Worm (Caenorhabditis elegans) whole organism, L4 larva: ENCODE data around the gene epg-3.

Experiments used
- F10B5.3 ChIP-seq: sonication (generic microtip); optimal IDR thresholded peaks from 2 replicates; lab custom pipeline; 2016; ENCODE audit warnings: mild to moderate bottlenecking, missing genetic modification characterization, missing compliant biosample characterization
- F44E2.7 ChIP-seq: fragments of 200-800 bp; sonication (Bioruptor generic); IDR thresholded peaks from 2 replicates; pipeline ENCODE4 v2.1.2; 2022; ENCODE audit warnings: missing genetic modification characterization, missing compliant biosample characterization
- T20F7.1 ChIP-seq: fragments of 200-800 bp; sonication (Bioruptor generic); optimal IDR thresholded peaks from 2 replicates; lab custom pipeline; 2018; ENCODE audit warnings: mild to moderate bottlenecking, missing genetic modification characterization, missing compliant biosample characterization
- T26A8.4 ChIP-seq: fragments of 200-800 bp; sonication (Bioruptor generic); IDR thresholded peaks from 2 replicates; pipeline ENCODE4 v1.3.6; 2022; ENCODE audit warnings: missing genetic modification characterization, missing compliant biosample characterization
- Y105C5A.15 ChIP-seq: fragments of 200-800 bp; sonication (Bioruptor generic); IDR thresholded peaks from 2 replicates; pipeline ENCODE4 v1.3.6; 2022; ENCODE audit warnings: missing genetic modification characterization, missing compliant biosample characterization
- ZK546.5 ChIP-seq, 2 experiments: sonication (generic microtip); optimal IDR thresholded peaks; 2 replicates each; lab custom pipeline; 2017; ENCODE audit warnings: missing biosample characterization in 2 of 2, missing genetic modification characterization in 2 of 2
- aly-2 ChIP-seq: sonication (generic microtip); optimal IDR thresholded peaks from 2 replicates; lab custom pipeline; 2018; ENCODE audit warnings: missing biosample characterization, missing genetic modification characterization
- ama-1 ChIP-seq: fragments of 150-350 bp; optimal IDR thresholded peaks from 2 replicates; lab custom pipeline; 2014; ENCODE audit warnings: inconsistent platforms, mixed read lengths
- attf-4 ChIP-seq: sonication (generic microtip); optimal IDR thresholded peaks from 3 replicates; lab custom pipeline; 2017; ENCODE audit warnings: missing biosample characterization, missing genetic modification characterization
- ceh-28 ChIP-seq: fragments of 150-350 bp; optimal IDR thresholded peaks from 2 replicates; lab custom pipeline; 2014; ENCODE audit warnings: missing biosample characterization, missing genetic modification reagents, missing genetic modification characterization
- ceh-62 ChIP-seq: sonication (generic microtip); optimal IDR thresholded peaks from 2 replicates; lab custom pipeline; 2017; ENCODE audit warnings: missing biosample characterization, missing genetic modification characterization
- ceh-82 ChIP-seq: sonication (generic microtip); optimal IDR thresholded peaks from 2 replicates; lab custom pipeline; 2017; ENCODE audit warnings: missing biosample characterization, missing genetic modification characterization
- cey-2 ChIP-seq: sonication (generic microtip); optimal IDR thresholded peaks from 3 replicates; lab custom pipeline; 2017; ENCODE audit warnings: missing genetic modification characterization, mild to moderate bottlenecking, missing compliant biosample characterization, antibody characterized with exemption, borderline replicate concordance; ENCODE audit not compliant: insufficient read depth
- daf-12 ChIP-seq: fragments of 150-350 bp; optimal IDR thresholded peaks from 2 replicates; lab custom pipeline; 2014; ENCODE audit warnings: missing biosample characterization, missing genetic modification reagents, missing genetic modification characterization
- daf-19 ChIP-seq: fragments of 200-800 bp; sonication (Bioruptor generic); conservative IDR thresholded peaks from 2 replicates; pipeline ENCODE4 v1.3.6; 2022; ENCODE audit warnings: missing genetic modification characterization, missing compliant biosample characterization
- daf-8 ChIP-seq: fragments of 200-800 bp; sonication (Bioruptor generic); IDR thresholded peaks from 2 replicates; pipeline ENCODE4 v1.3.6; 2022; ENCODE audit warnings: missing genetic modification characterization, missing compliant biosample characterization
- dmd-6 ChIP-seq: fragments of 200-800 bp; sonication (Bioruptor generic); IDR thresholded peaks from 2 replicates; pipeline ENCODE4 v1.3.6; 2022; ENCODE audit warnings: missing genetic modification reagents, missing genetic modification characterization, missing compliant biosample characterization
- dmd-8 ChIP-seq: fragments of 200-800 bp; sonication (Bioruptor generic); IDR thresholded peaks from 2 replicates; pipeline ENCODE4 v1.3.6; 2022; ENCODE audit warnings: missing genetic modification characterization, missing compliant biosample characterization
- dmd-9 ChIP-seq: fragments of 200-800 bp; sonication (Bioruptor generic); IDR thresholded peaks from 2 replicates; pipeline ENCODE4 v1.3.6; 2022; ENCODE audit warnings: missing genetic modification reagents, missing genetic modification characterization, missing compliant biosample characterization
- dpl-1 ChIP-seq: fragments of 150-350 bp; optimal IDR thresholded peaks from 2 replicates; lab custom pipeline; 2014; ENCODE audit warnings: missing biosample characterization, missing genetic modification reagents, missing genetic modification characterization
- egl-43 ChIP-seq: fragments of 200-800 bp; sonication (Bioruptor generic); IDR thresholded peaks from 2 replicates; pipeline ENCODE4 v1.3.6; 2022; ENCODE audit warnings: missing genetic modification reagents, missing genetic modification characterization, missing compliant biosample characterization
- fos-1 ChIP-seq: fragments of 150-350 bp; optimal IDR thresholded peaks from 2 replicates; lab custom pipeline; 2014; ENCODE audit warnings: missing biosample characterization, missing genetic modification characterization
- jun-1 ChIP-seq: fragments of 150-350 bp; optimal IDR thresholded peaks from 2 replicates; lab custom pipeline; 2014; ENCODE audit warnings: missing biosample characterization, missing genetic modification reagents, missing genetic modification characterization
- lim-7 ChIP-seq: fragments of 200-800 bp; sonication (Bioruptor generic); IDR thresholded peaks from 2 replicates; pipeline ENCODE4 v1.3.6; 2022; ENCODE audit warnings: missing genetic modification characterization, missing compliant biosample characterization
- lin-1 ChIP-seq: fragments of 200-800 bp; sonication (Bioruptor generic); IDR thresholded peaks from 2 replicates; pipeline ENCODE4 v1.3.6; 2022; ENCODE audit warnings: missing genetic modification reagents, missing genetic modification characterization, missing compliant biosample characterization
- lin-13 ChIP-seq: fragments of 150-350 bp; optimal IDR thresholded peaks from 2 replicates; lab custom pipeline; 2014; ENCODE audit warnings: missing biosample characterization, missing genetic modification reagents, missing genetic modification characterization
- lin-15B ChIP-seq: fragments of 150-350 bp; sonication (generic microtip); optimal IDR thresholded peaks from 3 replicates; lab custom pipeline; 2014; ENCODE audit warnings: missing biosample characterization, missing genetic modification characterization
- lin-29 ChIP-seq: fragments of 200-800 bp; sonication (Bioruptor generic); IDR thresholded peaks from 2 replicates; pipeline ENCODE4 v1.3.6; 2022; ENCODE audit warnings: missing genetic modification reagents, missing genetic modification characterization, missing compliant biosample characterization
- lin-39 ChIP-seq: fragments of 150-350 bp; optimal IDR thresholded peaks from 2 replicates; lab custom pipeline; 2014; ENCODE audit warnings: missing biosample characterization, missing genetic modification reagents, missing genetic modification characterization
- lir-3 ChIP-seq: sonication (generic microtip); optimal IDR thresholded peaks from 2 replicates; lab custom pipeline; 2016; ENCODE audit warnings: mild to moderate bottlenecking, missing genetic modification characterization, missing compliant biosample characterization
- madf-5 ChIP-seq, 2 experiments: fragments of 200-800 bp; sonication (Bioruptor generic); IDR thresholded peaks; 2 replicates each; pipeline ENCODE4 v1.3.6; 2022; ENCODE audit warnings: missing compliant biosample characterization in 2 of 2, missing genetic modification characterization in 2 of 2
- mdl-1 ChIP-seq, 2 experiments: fragments of 150-350 bp in 1 of 2; sonication (generic microtip) in 1 of 2; optimal IDR thresholded peaks; 2 replicates each; lab custom pipeline; 2014 to 2017; ENCODE audit warnings: missing biosample characterization in 2 of 2, missing genetic modification characterization in 2 of 2
- mdt-29 ChIP-seq: fragments of 200-800 bp; sonication (Bioruptor generic); IDR thresholded peaks from 2 replicates; pipeline ENCODE4 v1.3.6; 2022; ENCODE audit warnings: missing genetic modification reagents, missing genetic modification characterization, missing compliant biosample characterization
- nhr-102 ChIP-seq: sonication (generic microtip); optimal IDR thresholded peaks from 2 replicates; lab custom pipeline; 2016; ENCODE audit warnings: mild to moderate bottlenecking, missing genetic modification characterization, moderate library complexity, missing compliant biosample characterization
- nhr-237 ChIP-seq: sonication (generic microtip); optimal IDR thresholded peaks from 2 replicates; lab custom pipeline; 2017; ENCODE audit warnings: missing biosample characterization, missing genetic modification characterization
- nhr-28 ChIP-seq: fragments of 150-350 bp; optimal IDR thresholded peaks from 2 replicates; lab custom pipeline; 2014; ENCODE audit warnings: missing biosample characterization, missing genetic modification characterization
- nhr-41 ChIP-seq: fragments of 200-800 bp; sonication (Bioruptor generic); IDR thresholded peaks from 2 replicates; pipeline ENCODE4 v1.3.6; 2022; ENCODE audit warnings: missing genetic modification reagents, missing genetic modification characterization, missing compliant biosample characterization
- nhr-42 ChIP-seq: fragments of 200-800 bp; sonication (Bioruptor generic); IDR thresholded peaks from 2 replicates; pipeline ENCODE4 v1.3.6; 2022; ENCODE audit warnings: missing genetic modification characterization, missing compliant biosample characterization
- nhr-6 ChIP-seq: fragments of 150-350 bp; optimal IDR thresholded peaks from 2 replicates; lab custom pipeline; 2014; ENCODE audit warnings: missing biosample characterization, missing genetic modification characterization
- nhr-76 ChIP-seq: fragments of 150-350 bp; optimal IDR thresholded peaks from 2 replicates; lab custom pipeline; 2014; ENCODE audit warnings: missing biosample characterization, missing genetic modification characterization
- php-3 ChIP-seq: fragments of 200-800 bp; sonication (Bioruptor generic); IDR thresholded peaks from 2 replicates; pipeline ENCODE4 v1.3.6; 2022; ENCODE audit warnings: missing genetic modification reagents, missing genetic modification characterization, missing compliant biosample characterization
- rbr-2 ChIP-seq: sonication (generic microtip); optimal IDR thresholded peaks from 2 replicates; lab custom pipeline; 2016; ENCODE audit warnings: missing genotype, missing genetic modification characterization, missing compliant biosample characterization
- saeg-2 ChIP-seq: fragments of 200-800 bp; sonication (Bioruptor generic); IDR thresholded peaks from 2 replicates; pipeline ENCODE4 v1.3.6; 2022; ENCODE audit warnings: missing genetic modification reagents, missing genetic modification characterization, missing compliant biosample characterization
- sdz-12 ChIP-seq: fragments of 200-800 bp; sonication (Bioruptor generic); optimal IDR thresholded peaks from 2 replicates; lab custom pipeline; 2018; ENCODE audit warnings: mild to moderate bottlenecking, missing genetic modification characterization, missing compliant biosample characterization
- set-16 ChIP-seq: fragments of 200-800 bp; sonication (Bioruptor generic); IDR thresholded peaks from 2 replicates; pipeline ENCODE4 v1.3.6; 2022; ENCODE audit warnings: missing genetic modification reagents, missing genetic modification characterization, missing compliant biosample characterization
- spr-1 ChIP-seq: sonication (generic microtip); optimal IDR thresholded peaks from 2 replicates; lab custom pipeline; 2016; ENCODE audit warnings: mild to moderate bottlenecking, missing genetic modification characterization, missing compliant biosample characterization
- spr-3 ChIP-seq: fragments of 200-800 bp; sonication (Bioruptor generic); optimal IDR thresholded peaks from 2 replicates; lab custom pipeline; 2018; ENCODE audit warnings: mild to moderate bottlenecking, missing genetic modification characterization, missing compliant biosample characterization
- unc-39 ChIP-seq: sonication (generic microtip); optimal IDR thresholded peaks from 2 replicates; lab custom pipeline; 2017; ENCODE audit warnings: missing biosample characterization, missing genetic modification characterization
- unc-62 ChIP-seq, 3 experiments: fragments of 150-350 bp in 1 of 3; sonication (generic microtip); optimal IDR thresholded peaks in 2 of 3; peaks in 1 of 3; 1 replicate in 1 of 3; 2 replicates in 2 of 3; lab custom pipeline; 2014 to 2017; ENCODE audit warnings: missing biosample characterization in 3 of 3, missing genetic modification characterization in 3 of 3, missing genetic modification reagents in 3 of 3, missing genotype in 1 of 3
- zip-2 ChIP-seq: fragments of 150-350 bp; optimal IDR thresholded peaks from 2 replicates; lab custom pipeline; 2014; ENCODE audit warnings: missing biosample characterization, missing genetic modification characterization
- ztf-11 ChIP-seq: fragments of 150-350 bp; optimal IDR thresholded peaks from 2 replicates; lab custom pipeline; 2014; ENCODE audit warnings: missing biosample characterization, missing genetic modification characterization
- ztf-7 ChIP-seq: fragments of 150-350 bp; optimal IDR thresholded peaks from 2 replicates; lab custom pipeline; 2014; ENCODE audit warnings: missing biosample characterization, missing genetic modification characterization

epg-3 gene

DNA sequence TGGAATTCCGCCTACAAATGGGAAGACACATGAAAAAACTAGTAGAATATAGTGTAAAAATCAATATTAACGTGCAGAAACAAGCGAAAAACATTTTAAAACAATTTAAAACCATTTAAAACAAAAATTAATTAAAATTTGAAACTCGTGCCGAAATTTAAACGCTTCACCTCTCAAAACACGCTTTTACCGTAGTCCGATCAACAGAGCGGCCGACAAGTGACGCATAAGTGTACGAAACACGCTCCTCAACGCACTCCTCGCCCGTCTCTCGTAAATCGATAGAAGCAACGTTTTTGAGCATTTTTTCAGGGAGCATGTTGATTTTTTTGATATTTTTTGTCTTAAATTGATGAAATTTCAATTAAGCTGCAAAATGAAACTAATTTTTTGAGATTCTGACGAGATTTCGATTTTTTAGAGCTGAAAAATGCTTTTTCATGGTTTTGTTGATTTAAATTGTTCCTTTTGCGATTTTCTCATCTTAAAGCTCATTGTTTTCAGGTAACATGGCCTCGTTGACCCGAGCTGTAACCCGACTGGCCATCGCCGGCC is 29.5 kb upstream of the epg-3 start, which contains the start of gene cox-5A (continued):
- peak; percentile 99 for TF ChIP-seq dmd-9
- peak; percentile 89 for TF ChIP-seq lin-15B
- peak; percentile 93 for TF ChIP-seq php-3 (GFP tag; lab: Robert Waterston, UW)
- TF ChIP-seq nhr-28 (tag; lab: Kevin White, UChicago): peak; percentile 94
- TF ChIP-seq mdt-29 (GFP tag; lab: Robert Waterston, UW): peak; percentile 96
- TF ChIP-seq ZK546.5 (tag; optimal IDR thresholded peaks at IDR 0.05; lab: Kevin White, UChicago): peak in 1 of 2 experiments; percentile 76
- peak; percentile 81 for TF ChIP-seq nhr-76 (tag; lab: Kevin White, UChicago)
- peak; percentile 95 for TF ChIP-seq Y105C5A.15 (GFP tag; lab: Robert Waterston, UW)
- peak; percentile 95 for TF ChIP-seq ceh-28 (tag; lab: Kevin White, UChicago)
- peak; percentile 95 for TF ChIP-seq ztf-7 (tag; lab: Kevin White, UChicago)
- TF ChIP-seq ceh-62: peak; percentile 26
- TF ChIP-seq dmd-6 (GFP tag; lab: Robert Waterston, UW): peak; percentile 99
- TF ChIP-seq T26A8.4 (GFP tag; lab: Robert Waterston, UW): peak; percentile 99
- peak; percentile 92; the same call in 1 of the 2 replicates for TF ChIP-seq F44E2.7 (GFP tag; lab: Robert Waterston, UW)
- TF ChIP-seq dmd-8 (GFP tag; lab: Robert Waterston, UW): no peak
- peak; percentile 65 for TF ChIP-seq lim-7 (GFP tag; lab: Robert Waterston, UW)
- TF ChIP-seq nhr-6 (tag; lab: Kevin White, UChicago): peak; percentile 99
- TF ChIP-seq ama-1 (lab: Kevin White, UChicago): peak; percentile 94
- peak; percentile 97 for TF ChIP-seq egl-43 (GFP tag; lab: Robert Waterston, UW)
- TF ChIP-seq jun-1 (tag; lab: Kevin White, UChicago): peak; percentile 97
- peak; percentile 2 for TF ChIP-seq lin-39 (tag; lab: Kevin White, UChicago)
- TF ChIP-seq nhr-102: peak; percentile 98
- peak; percentile 47 to 91 for TF ChIP-seq mdl-1 (tag; optimal IDR thresholded peaks at IDR 0.05; lab: Kevin White, UChicago)
- peak; percentile 54 for TF ChIP-seq attf-4
- TF ChIP-seq sdz-12: peak; percentile 81
- TF ChIP-seq lir-3 (tag; lab: Kevin White, UChicago): peak; percentile 78
- peak; percentile 96 for TF ChIP-seq lin-1
- peak; percentile 98 for TF ChIP-seq nhr-42 (GFP tag; lab: Robert Waterston, UW)
- no peak for TF ChIP-seq unc-39 (tag; lab: Kevin White, UChicago)
- peak; percentile 91 for TF ChIP-seq nhr-41 (GFP tag; lab: Robert Waterston, UW)
- TF ChIP-seq T20F7.1 (GFP tag; lab: Kevin White, UChicago): no peak
- peak; percentile 97 for TF ChIP-seq saeg-2
- TF ChIP-seq spr-1 (tag; lab: Kevin White, UChicago): peak; percentile 97
- TF ChIP-seq F10B5.3 (tag; lab: Kevin White, UChicago): peak; percentile 95
- TF ChIP-seq cey-2 (tag; lab: Kevin White, UChicago): peak; percentile 83
- TF ChIP-seq daf-12 (tag; lab: Kevin White, UChicago): no peak
- peak; percentile 66 for TF ChIP-seq nhr-237 (tag; lab: Kevin White, UChicago)
- no peak for TF ChIP-seq aly-2 (tag; lab: Kevin White, UChicago)
- no peak for TF ChIP-seq daf-19 (GFP tag; lab: Robert Waterston, UW)
- no peak for TF ChIP-seq ceh-82 (tag; lab: Kevin White, UChicago)
- peak; percentile 63 for TF ChIP-seq set-16 (GFP tag; lab: Robert Waterston, UW)
- TF ChIP-seq spr-3 (GFP tag; lab: Kevin White, UChicago): peak; percentile 99
- TF ChIP-seq unc-62 (GFP tag; optimal IDR thresholded peaks at IDR 0.05 in 1 of 2; lab: Kevin White, UChicago): peak in 1 of 2 experiments; percentile 100
- no peak for TF ChIP-seq unc-62 (tag; optimal IDR thresholded peaks at IDR 0.05; lab: Kevin White, UChicago)
- TF ChIP-seq ztf-11 (tag; lab: Kevin White, UChicago): no peak
- peak; percentile 99 for TF ChIP-seq rbr-2 (tag; lab: Kevin White, UChicago)
- TF ChIP-seq lin-13: peak; percentile 99
- TF ChIP-seq lin-29 (GFP tag; lab: Robert Waterston, UW): peak; percentile 96
- TF ChIP-seq zip-2 (tag; lab: Kevin White, UChicago): peak; percentile 92
- peak; percentile 97 for TF ChIP-seq fos-1 (tag; lab: Kevin White, UChicago)
- no peak for TF ChIP-seq daf-8 (GFP tag; lab: Robert Waterston, UW)
- peak; percentile 100 for TF ChIP-seq dpl-1 (GFP tag; lab: Kevin White, UChicago)
- TF ChIP-seq madf-5 (GFP tag; IDR thresholded peaks at IDR 0.05; lab: Robert Waterston, UW): peak; percentile 72 to 74; a peak in 2 of 4 replicates
